Worm (Caenorhabditis elegans): ENCODE data around the gene ostf-4.

DNA sequence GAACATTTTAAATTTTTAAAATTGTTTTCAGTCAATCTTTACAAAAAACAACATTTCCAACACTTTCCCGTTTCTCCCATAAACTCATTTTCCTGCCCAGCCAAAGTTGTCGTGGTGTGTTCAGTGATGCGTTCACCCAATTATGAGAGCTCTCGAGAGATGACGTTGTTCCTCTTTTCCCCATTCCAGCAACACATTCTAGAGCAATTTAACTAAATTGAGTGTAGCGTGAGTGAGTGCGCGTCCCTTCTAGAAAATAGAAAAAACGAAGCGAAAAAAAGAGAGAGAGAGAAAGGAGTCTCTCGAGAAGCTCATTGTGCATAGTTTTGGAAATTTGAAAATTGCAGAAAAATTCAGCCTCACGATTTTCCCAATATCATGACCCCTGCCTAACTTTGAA is 40.4 kb upstream of the ostf-4 start:
- TF ChIP-seq tra-4 (tag; optimal IDR thresholded peaks at IDR 0.05) (no peak), B0310.2 (tag; optimal IDR thresholded peaks at IDR 0.05) (no peak)
